Fruit fly (Drosophila melanogaster) whole organism, prepupa: ENCODE measurements around the gene CG5892.

ENCODE experiments used
- CG10669 ChIP-seq: fragments of 200-800 bp; sonication (Bioruptor generic); optimal IDR thresholded peaks from 3 replicates; lab custom pipeline; 2018; ENCODE audit warnings: missing biosample characterization, mild to moderate bottlenecking, missing genetic modification characterization, moderate library complexity
- CG11762 ChIP-seq: fragments of 200-800 bp; sonication (Bioruptor generic); optimal IDR thresholded peaks from 3 replicates; lab custom pipeline; 2016; ENCODE audit warnings: missing biosample characterization, missing genetic modification characterization; ENCODE audit not compliant: insufficient read depth
- CG11902 ChIP-seq: fragments of 200-800 bp; sonication (Bioruptor generic); optimal IDR thresholded peaks from 3 replicates; lab custom pipeline; 2016; ENCODE audit warnings: missing biosample characterization, missing genetic modification characterization
- CG15336 ChIP-seq: fragments of 200-800 bp; sonication (Bioruptor generic); IDR thresholded peaks from 2 replicates; pipeline ENCODE4 v1.3.6; 2022; ENCODE audit warnings: missing biosample characterization, missing genetic modification characterization
- CG1621 ChIP-seq: fragments of 200-800 bp; sonication (Bioruptor generic); optimal IDR thresholded peaks from 3 replicates; lab custom pipeline; 2018; ENCODE audit warnings: missing biosample characterization, mild to moderate bottlenecking, missing genetic modification characterization
- CG31627 ChIP-seq: fragments of 200-800 bp; sonication (Bioruptor generic); optimal IDR thresholded peaks from 3 replicates; lab custom pipeline; 2016; ENCODE audit warnings: missing biosample characterization, missing genetic modification characterization
- CG32006 ChIP-seq: fragments of 200-800 bp; sonication (Bioruptor generic); optimal IDR thresholded peaks from 3 replicates; lab custom pipeline; 2017; ENCODE audit warnings: missing biosample characterization, mild to moderate bottlenecking, missing genetic modification characterization
- CG3919 ChIP-seq: fragments of 200-800 bp; sonication (Bioruptor generic); optimal IDR thresholded peaks from 3 replicates; lab custom pipeline; 2016; ENCODE audit warnings: missing biosample characterization, missing genetic modification characterization
- CG4318 ChIP-seq: fragments of 200-800 bp; sonication (Bioruptor generic); optimal IDR thresholded peaks from 3 replicates; lab custom pipeline; 2017; ENCODE audit warnings: missing biosample characterization, mild to moderate bottlenecking, missing genetic modification characterization
- CG6276 ChIP-seq: fragments of 200-800 bp; sonication (Bioruptor generic); optimal IDR thresholded peaks from 2 replicates; lab custom pipeline; 2017; ENCODE audit warnings: missing biosample characterization, mild to moderate bottlenecking, missing genetic modification characterization
- CG6792 ChIP-seq: fragments of 200-800 bp; sonication (Bioruptor generic); optimal IDR thresholded peaks from 3 replicates; lab custom pipeline; 2016; ENCODE audit warnings: missing biosample characterization, missing genetic modification characterization
- CG6808 ChIP-seq: fragments of 200-800 bp; sonication (Bioruptor generic); optimal IDR thresholded peaks from 3 replicates; lab custom pipeline; 2017; ENCODE audit warnings: missing biosample characterization, missing genetic modification characterization, mild to moderate bottlenecking, moderate library complexity, missing genetic modification reagents
- CG6854 ChIP-seq: fragments of 200-800 bp; sonication (Bioruptor generic); optimal IDR thresholded peaks from 2 replicates; lab custom pipeline; 2017; ENCODE audit warnings: missing biosample characterization, mild to moderate bottlenecking, missing genetic modification characterization
- CG8119 ChIP-seq: fragments of 200-800 bp; sonication (Bioruptor generic); IDR thresholded peaks from 3 replicates; pipeline ENCODE4 v1.3.6; 2022; ENCODE audit warnings: missing biosample characterization, missing genetic modification characterization
- CG8319 ChIP-seq: fragments of 200-800 bp; sonication (Bioruptor generic); optimal IDR thresholded peaks from 3 replicates; lab custom pipeline; 2016; ENCODE audit warnings: missing biosample characterization, missing genetic modification characterization
- CG8632 ChIP-seq: fragments of 200-800 bp; sonication (Bioruptor generic); optimal IDR thresholded peaks from 3 replicates; lab custom pipeline; 2016; ENCODE audit warnings: missing biosample characterization, missing genetic modification characterization
- CG9139 ChIP-seq: fragments of 200-800 bp; sonication (Bioruptor generic); optimal IDR thresholded peaks from 3 replicates; lab custom pipeline; 2017; ENCODE audit warnings: missing biosample characterization, mild to moderate bottlenecking, missing genetic modification characterization
- Eip75B ChIP-seq: fragments of 200-800 bp; sonication (Bioruptor generic); optimal IDR thresholded peaks from 3 replicates; lab custom pipeline; 2016; ENCODE audit warnings: missing biosample characterization, missing genetic modification characterization
- Eip78C ChIP-seq: fragments of 200-800 bp; sonication (Bioruptor generic); peaks from one replicate; lab custom pipeline; 2016; ENCODE audit warnings: missing biosample characterization, missing genetic modification characterization
- Ets96B ChIP-seq: fragments of 200-800 bp; optimal IDR thresholded peaks from 2 replicates; lab custom pipeline; 2019; ENCODE audit warnings: missing biosample characterization, mild to moderate bottlenecking, missing genetic modification characterization, moderate library complexity
- Hr39 ChIP-seq: fragments of 200-800 bp; sonication (Bioruptor generic); optimal IDR thresholded peaks from 2 replicates; lab custom pipeline; 2016; ENCODE audit warnings: missing biosample characterization, missing genetic modification characterization
- Hr4 ChIP-seq: fragments of 200-800 bp; sonication (Bioruptor generic); optimal IDR thresholded peaks from 3 replicates; lab custom pipeline; 2016; ENCODE audit warnings: missing biosample characterization, missing genetic modification characterization
- Lpt ChIP-seq: fragments of 200-800 bp; sonication (Bioruptor generic); optimal IDR thresholded peaks from 3 replicates; lab custom pipeline; 2016; ENCODE audit warnings: missing biosample characterization, missing genetic modification characterization
- Met ChIP-seq: fragments of 200-800 bp; sonication (Bioruptor generic); optimal IDR thresholded peaks from 3 replicates; lab custom pipeline; 2016; ENCODE audit warnings: missing biosample characterization, missing genetic modification characterization
- OdsH ChIP-seq: fragments of 200-800 bp; sonication (Bioruptor generic); optimal IDR thresholded peaks from 3 replicates; lab custom pipeline; 2016; ENCODE audit warnings: missing biosample characterization, missing genetic modification characterization
- Sox102F ChIP-seq: fragments of 200-800 bp; sonication (Bioruptor generic); optimal IDR thresholded peaks from 2 replicates; lab custom pipeline; 2016; ENCODE audit warnings: missing biosample characterization, mild to moderate bottlenecking, missing genetic modification characterization
- Sox14 ChIP-seq: fragments of 200-800 bp; sonication (Bioruptor generic); optimal IDR thresholded peaks from 3 replicates; lab custom pipeline; 2016; ENCODE audit warnings: missing biosample characterization, missing genetic modification characterization
- Sox15 ChIP-seq: fragments of 200-800 bp; sonication (Bioruptor generic); optimal IDR thresholded peaks from 3 replicates; lab custom pipeline; 2016; ENCODE audit warnings: missing biosample characterization, missing genetic modification characterization
- achi ChIP-seq: fragments of 200-800 bp; sonication (Bioruptor generic); optimal IDR thresholded peaks from 3 replicates; lab custom pipeline; 2016; ENCODE audit warnings: missing biosample characterization, missing genetic modification characterization
- cyc ChIP-seq: fragments of 200-800 bp; sonication (Bioruptor generic); optimal IDR thresholded peaks from 3 replicates; lab custom pipeline; 2016; ENCODE audit warnings: missing biosample characterization, missing genetic modification characterization
- dac ChIP-seq: fragments of 200-800 bp; sonication (Bioruptor generic); optimal IDR thresholded peaks from 2 replicates; lab custom pipeline; 2017; ENCODE audit warnings: missing biosample characterization, mild to moderate bottlenecking, missing genetic modification characterization
- eg ChIP-seq: fragments of 200-800 bp; sonication (Bioruptor generic); IDR thresholded peaks from 3 replicates; pipeline ENCODE4 v1.3.6; 2022; ENCODE audit warnings: missing biosample characterization, missing genetic modification characterization
- fd59A ChIP-seq: fragments of 200-800 bp; sonication (Bioruptor generic); optimal IDR thresholded peaks from 2 replicates; lab custom pipeline; 2017; ENCODE audit warnings: missing biosample characterization, mild to moderate bottlenecking, missing genetic modification characterization, missing genetic modification reagents
- net ChIP-seq: fragments of 200-800 bp; sonication (Bioruptor generic); optimal IDR thresholded peaks from 3 replicates; lab custom pipeline; 2016; ENCODE audit warnings: missing biosample characterization, missing genetic modification characterization
- pdm3 ChIP-seq: fragments of 200-800 bp; sonication (Bioruptor generic); optimal IDR thresholded peaks from 3 replicates; lab custom pipeline; 2016; ENCODE audit warnings: missing biosample characterization, missing genetic modification characterization
- salr ChIP-seq, 2 experiments: fragments of 200-800 bp; sonication (Bioruptor generic); optimal IDR thresholded peaks; 3 replicates each; lab custom pipeline; 2016 to 2018; ENCODE audit warnings: missing biosample characterization in 2 of 2, missing genetic modification characterization in 2 of 2, mild to moderate bottlenecking in 1 of 2
- ss ChIP-seq, 2 experiments: fragments of 200-800 bp; sonication (Bioruptor generic); optimal IDR thresholded peaks; 2 replicates in 1 of 2; 3 replicates in 1 of 2; lab custom pipeline; 2017 to 2018; ENCODE audit warnings: mild to moderate bottlenecking in 2 of 2, missing biosample characterization in 2 of 2, missing genetic modification characterization in 2 of 2, moderate library complexity in 1 of 2
- svp ChIP-seq: fragments of 200-800 bp; sonication (Bioruptor generic); peaks from one replicate; lab custom pipeline; 2016; ENCODE audit warnings: missing biosample characterization, missing genetic modification characterization
- topi ChIP-seq: fragments of 200-800 bp; sonication (Bioruptor generic); optimal IDR thresholded peaks from 3 replicates; lab custom pipeline; 2016; ENCODE audit warnings: missing biosample characterization, missing genetic modification characterization

CG5892 gene

DNA sequence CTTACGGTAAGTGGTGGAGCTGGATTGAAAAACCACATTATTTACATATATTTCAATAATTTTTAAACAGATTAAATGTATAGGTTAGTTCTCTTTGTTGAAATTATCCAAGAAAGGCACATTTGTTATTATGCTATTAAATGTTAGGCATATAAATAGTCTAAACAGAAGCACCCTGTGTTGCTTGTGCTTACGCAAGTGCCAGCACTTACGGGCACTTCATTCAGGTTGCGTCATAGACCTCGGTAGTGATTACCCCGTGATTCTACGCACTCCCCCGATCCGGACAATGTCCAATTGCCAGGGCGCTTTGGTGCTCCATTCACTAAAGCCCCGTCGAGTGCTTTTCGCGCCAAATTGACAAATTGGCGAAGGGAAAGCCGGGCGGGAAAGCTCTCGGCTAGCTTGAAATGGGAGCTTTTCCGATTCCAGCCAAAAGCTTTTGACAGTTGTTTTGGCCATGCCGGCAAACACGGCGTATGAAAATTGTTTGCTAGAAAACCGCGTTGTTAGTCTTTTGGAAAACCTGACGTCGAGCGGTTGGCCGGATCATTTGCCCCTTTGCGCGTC is 4.2 kb downstream of the CG5892 start, which contains the start of gene ETHR (continued):
- TF ChIP-seq CG6792 (GFP tag; lab: Kevin White, UChicago) = peak; percentile 1
- TF ChIP-seq CG8319 (GFP tag; lab: Kevin White, UChicago) = no peak
- peak; percentile 26 for TF ChIP-seq pdm3 (GFP tag; lab: Kevin White, UChicago)
- TF ChIP-seq OdsH (GFP tag; lab: Kevin White, UChicago) = no peak
- no peak for TF ChIP-seq Ets96B
- TF ChIP-seq Sox102F (GFP tag; lab: Kevin White, UChicago) = no peak
- no peak for TF ChIP-seq Eip75B (GFP tag; lab: Kevin White, UChicago)
- no peak for TF ChIP-seq ss (GFP tag; optimal IDR thresholded peaks at IDR 0.05; lab: Kevin White, UChicago)
- no peak for TF ChIP-seq CG9139
- TF ChIP-seq cyc (GFP tag; lab: Kevin White, UChicago) = no peak
- TF ChIP-seq CG31627 (GFP tag; lab: Kevin White, UChicago) = no peak
- no peak for TF ChIP-seq CG6808 (GFP tag; lab: Kevin White, UChicago)
- TF ChIP-seq CG3919 (GFP tag; lab: Kevin White, UChicago) = peak; percentile 15
- TF ChIP-seq CG6276 (GFP tag; lab: Kevin White, UChicago) = peak; percentile 2
- TF ChIP-seq CG8632 = peak; percentile 2
- TF ChIP-seq salr (GFP tag; optimal IDR thresholded peaks at IDR 0.05; lab: Kevin White, UChicago) = no peak
- peak; percentile 84 for TF ChIP-seq Eip78C (GFP tag; lab: Kevin White, UChicago)
- no peak for TF ChIP-seq topi (GFP tag; lab: Kevin White, UChicago)
- TF ChIP-seq CG11762 (GFP tag; lab: Kevin White, UChicago) = no peak
- TF ChIP-seq CG32006 (GFP tag; lab: Kevin White, UChicago) = peak; percentile 8
- TF ChIP-seq achi = peak; percentile 3

DNA sequence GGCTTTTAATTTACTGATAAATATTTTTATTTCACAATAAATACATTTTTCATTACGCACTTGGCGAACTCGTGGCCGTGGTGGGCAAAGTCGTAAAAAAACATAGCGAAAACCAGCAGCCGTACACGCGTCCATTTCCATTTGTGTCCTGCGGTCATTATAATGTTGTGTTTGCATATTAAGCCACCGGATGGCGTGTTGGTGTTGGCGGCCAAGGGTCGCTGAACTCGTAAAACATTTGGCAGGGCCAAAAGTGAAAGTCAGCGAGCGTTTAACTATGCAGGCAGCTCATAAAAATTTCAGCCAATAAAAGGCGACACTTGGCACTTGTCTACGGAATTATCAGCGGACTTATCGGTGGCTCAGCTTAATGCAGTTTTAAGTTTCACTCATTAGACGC is 10.1 kb downstream of the CG5892 start:
- TF ChIP-seq CG6276 (GFP tag; lab: Kevin White, UChicago) (no peak), Eip78C (GFP tag; lab: Kevin White, UChicago) (no peak), CG8632 (no peak), pdm3 (GFP tag; lab: Kevin White, UChicago) (no peak), net (GFP tag; lab: Kevin White, UChicago) (no peak), CG10669 (GFP tag; lab: Kevin White, UChicago) (no peak), dac (no peak), CG1621 (tag; lab: Kevin White, UChicago) (no peak)

DNA sequence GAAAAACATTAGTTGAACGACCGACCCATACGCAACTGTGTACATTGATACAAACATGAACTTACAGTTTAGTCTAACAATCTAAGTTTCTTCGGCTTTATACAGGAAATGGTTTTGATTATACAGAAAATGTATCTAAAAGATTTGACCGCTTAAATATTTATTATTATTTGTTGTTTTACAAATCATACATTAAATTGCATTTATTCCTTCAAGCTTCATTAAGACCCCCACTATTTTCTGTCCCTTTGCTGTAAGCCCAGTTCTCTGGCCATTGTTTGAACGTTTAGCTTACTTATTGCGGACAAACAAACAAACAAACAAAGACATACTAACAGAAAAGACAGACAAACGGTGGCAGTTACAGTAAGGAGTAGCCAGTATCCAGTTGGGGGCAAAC is 11.9 kb downstream of the CG5892 start:
- TF ChIP-seq CG11902 (GFP tag; lab: Kevin White, UChicago) (no peak), Eip75B (GFP tag; lab: Kevin White, UChicago) (no peak), Lpt (peak; percentile 18), topi (GFP tag; lab: Kevin White, UChicago) (no peak), Met (GFP tag; lab: Kevin White, UChicago) (no peak), CG6792 (GFP tag; lab: Kevin White, UChicago) (no peak), Eip78C (GFP tag; lab: Kevin White, UChicago) (peak; percentile 58), Sox14 (no peak), ss (GFP tag; optimal IDR thresholded peaks at IDR 0.05; lab: Kevin White, UChicago) (no peak), CG6854 (GFP tag; lab: Kevin White, UChicago) (no peak), CG10669 (GFP tag; lab: Kevin White, UChicago) (no peak), Hr39 (GFP tag; lab: Kevin White, UChicago) (no peak), dac (no peak), pdm3 (GFP tag; lab: Kevin White, UChicago) (no peak), cyc (GFP tag; lab: Kevin White, UChicago) (no peak), salr (GFP tag; optimal IDR thresholded peaks at IDR 0.05; lab: Kevin White, UChicago) (no peak), CG9139 (no peak), svp (no peak), OdsH (GFP tag; lab: Kevin White, UChicago) (no peak), CG32006 (GFP tag; lab: Kevin White, UChicago) (peak; percentile 25), CG1621 (tag; lab: Kevin White, UChicago) (no peak), Ets96B (no peak), CG8119 (GFP tag; lab: Robert Waterston, UW) (peak; percentile 23; the same call in 1 of the 3 replicates), net (GFP tag; lab: Kevin White, UChicago) (no peak), CG11762 (GFP tag; lab: Kevin White, UChicago) (no peak), CG4318 (GFP tag; lab: Kevin White, UChicago) (no peak), Sox15 (GFP tag; lab: Kevin White, UChicago) (no peak), achi (no peak), CG6276 (GFP tag; lab: Kevin White, UChicago) (peak; percentile 7), CG15336 (GFP tag; lab: Robert Waterston, UW) (peak; percentile 39; the same call in 1 of the 2 replicates), eg (GFP tag; lab: Robert Waterston, UW) (0 out of 3 replicates have a peak, but pooled peaks have one; percentile 46), Hr4 (GFP tag; lab: Kevin White, UChicago) (no peak), fd59A (GFP tag; lab: Kevin White, UChicago) (no peak)
- TF ChIP-seq, all 60 proteins: peak for 7
